Worm (Caenorhabditis elegans) whole organism, L4 larva: ENCODE measurements around the gene srh-216.

Experiments used
- F10B5.3 ChIP-seq: sonication (generic microtip); optimal IDR thresholded peaks from 2 replicates; lab custom pipeline; 2016; ENCODE audit warnings: mild to moderate bottlenecking, missing genetic modification characterization, missing compliant biosample characterization
- F44E2.7 ChIP-seq: fragments of 200-800 bp; sonication (Bioruptor generic); IDR thresholded peaks from 2 replicates; pipeline ENCODE4 v2.1.2; 2022; ENCODE audit warnings: missing genetic modification characterization, missing compliant biosample characterization
- R02D3.7 ChIP-seq: fragments of 150-350 bp; sonication (generic microtip); optimal IDR thresholded peaks from 3 replicates; lab custom pipeline; 2014; ENCODE audit warnings: missing biosample characterization, missing genetic modification characterization
- Y105C5A.15 ChIP-seq: fragments of 200-800 bp; sonication (Bioruptor generic); IDR thresholded peaks from 2 replicates; pipeline ENCODE4 v1.3.6; 2022; ENCODE audit warnings: missing genetic modification characterization, missing compliant biosample characterization
- ama-1 ChIP-seq: fragments of 150-350 bp; optimal IDR thresholded peaks from 2 replicates; lab custom pipeline; 2014; ENCODE audit warnings: inconsistent platforms, mixed read lengths
- arid-1 ChIP-seq: fragments of 200-800 bp; sonication (Bioruptor generic); conservative IDR thresholded peaks from 2 replicates; pipeline ENCODE4 v1.3.6; 2022; ENCODE audit warnings: missing genetic modification reagents, missing genetic modification characterization, missing compliant biosample characterization
- attf-4 ChIP-seq: sonication (generic microtip); optimal IDR thresholded peaks from 3 replicates; lab custom pipeline; 2017; ENCODE audit warnings: missing biosample characterization, missing genetic modification characterization
- ceh-28 ChIP-seq: fragments of 150-350 bp; optimal IDR thresholded peaks from 2 replicates; lab custom pipeline; 2014; ENCODE audit warnings: missing biosample characterization, missing genetic modification reagents, missing genetic modification characterization
- daf-12 ChIP-seq: fragments of 150-350 bp; optimal IDR thresholded peaks from 2 replicates; lab custom pipeline; 2014; ENCODE audit warnings: missing biosample characterization, missing genetic modification reagents, missing genetic modification characterization
- daf-19 ChIP-seq: fragments of 200-800 bp; sonication (Bioruptor generic); conservative IDR thresholded peaks from 2 replicates; pipeline ENCODE4 v1.3.6; 2022; ENCODE audit warnings: missing genetic modification characterization, missing compliant biosample characterization
- dmd-6 ChIP-seq: fragments of 200-800 bp; sonication (Bioruptor generic); IDR thresholded peaks from 2 replicates; pipeline ENCODE4 v1.3.6; 2022; ENCODE audit warnings: missing genetic modification reagents, missing genetic modification characterization, missing compliant biosample characterization
- dmd-8 ChIP-seq: fragments of 200-800 bp; sonication (Bioruptor generic); IDR thresholded peaks from 2 replicates; pipeline ENCODE4 v1.3.6; 2022; ENCODE audit warnings: missing genetic modification characterization, missing compliant biosample characterization
- dmd-9 ChIP-seq: fragments of 200-800 bp; sonication (Bioruptor generic); IDR thresholded peaks from 2 replicates; pipeline ENCODE4 v1.3.6; 2022; ENCODE audit warnings: missing genetic modification reagents, missing genetic modification characterization, missing compliant biosample characterization
- dve-1 ChIP-seq: sonication (generic microtip); optimal IDR thresholded peaks from 2 replicates; lab custom pipeline; 2017; ENCODE audit warnings: antibody characterized with exemption, mild to moderate bottlenecking, missing genetic modification characterization, missing compliant biosample characterization; ENCODE audit not compliant: insufficient read depth
- egl-43 ChIP-seq: fragments of 200-800 bp; sonication (Bioruptor generic); IDR thresholded peaks from 2 replicates; pipeline ENCODE4 v1.3.6; 2022; ENCODE audit warnings: missing genetic modification reagents, missing genetic modification characterization, missing compliant biosample characterization
- hlh-30 ChIP-seq: sonication (generic microtip); optimal IDR thresholded peaks from 2 replicates; lab custom pipeline; 2017; ENCODE audit warnings: antibody characterized with exemption, mild to moderate bottlenecking, missing genetic modification characterization, missing compliant biosample characterization; ENCODE audit not compliant: insufficient read depth
- hmg-1.1 ChIP-seq: fragments of 200-800 bp; sonication (Bioruptor generic); IDR thresholded peaks from 2 replicates; pipeline ENCODE4 v1.3.6; 2022; ENCODE audit warnings: missing genetic modification reagents, missing genetic modification characterization, missing compliant biosample characterization
- lin-39 ChIP-seq: fragments of 150-350 bp; optimal IDR thresholded peaks from 2 replicates; lab custom pipeline; 2014; ENCODE audit warnings: missing biosample characterization, missing genetic modification reagents, missing genetic modification characterization
- nhr-102 ChIP-seq: sonication (generic microtip); optimal IDR thresholded peaks from 2 replicates; lab custom pipeline; 2016; ENCODE audit warnings: mild to moderate bottlenecking, missing genetic modification characterization, moderate library complexity, missing compliant biosample characterization
- nhr-42 ChIP-seq: fragments of 200-800 bp; sonication (Bioruptor generic); IDR thresholded peaks from 2 replicates; pipeline ENCODE4 v1.3.6; 2022; ENCODE audit warnings: missing genetic modification characterization, missing compliant biosample characterization
- nhr-48 ChIP-seq: sonication (generic microtip); optimal IDR thresholded peaks from 2 replicates; lab custom pipeline; 2016; ENCODE audit warnings: mild to moderate bottlenecking, missing genetic modification characterization, missing compliant biosample characterization
- pqm-1 ChIP-seq: sonication (generic microtip); optimal IDR thresholded peaks from 2 replicates; lab custom pipeline; 2017; ENCODE audit warnings: missing biosample characterization, missing genetic modification characterization
- saeg-2 ChIP-seq: fragments of 200-800 bp; sonication (Bioruptor generic); IDR thresholded peaks from 2 replicates; pipeline ENCODE4 v1.3.6; 2022; ENCODE audit warnings: missing genetic modification reagents, missing genetic modification characterization, missing compliant biosample characterization
- tag-97 ChIP-seq: fragments of 200-800 bp; sonication (Bioruptor generic); IDR thresholded peaks from 2 replicates; pipeline ENCODE4 v1.3.6; 2022; ENCODE audit warnings: missing genetic modification characterization, missing compliant biosample characterization
- unc-62 ChIP-seq, 3 experiments: fragments of 150-350 bp in 1 of 3; sonication (generic microtip); optimal IDR thresholded peaks in 2 of 3; peaks in 1 of 3; 1 replicate in 1 of 3; 2 replicates in 2 of 3; lab custom pipeline; 2014 to 2017; ENCODE audit warnings: missing biosample characterization in 3 of 3, missing genetic modification characterization in 3 of 3, missing genetic modification reagents in 3 of 3, missing genotype in 1 of 3
- vab-7 ChIP-seq: fragments of 200-800 bp; sonication (Bioruptor generic); IDR thresholded peaks from 2 replicates; pipeline ENCODE4 v1.3.6; 2022; ENCODE audit warnings: missing genetic modification reagents, missing genetic modification characterization, missing compliant biosample characterization
- zag-1 ChIP-seq: fragments of 150-350 bp; optimal IDR thresholded peaks from 2 replicates; lab custom pipeline; 2014; ENCODE audit warnings: missing biosample characterization, missing genetic modification characterization

The srh-216 gene

ce11 chrV:16865404-16865803 lies 38.0 kb upstream of the srh-216 start, which contains the start of gene clec-28:
TSS of gene clec-28 (plus strand) at chrV:16865704.
- no peak for TF ChIP-seq Y105C5A.15 (GFP tag; lab: Robert Waterston, UW)
- TF ChIP-seq daf-12 (tag; lab: Kevin White, UChicago) = no peak
- TF ChIP-seq nhr-102 (tag; lab: Kevin White, UChicago) = no peak
- no peak for TF ChIP-seq R02D3.7 (tag; lab: Kevin White, UChicago)
- TF ChIP-seq zag-1 = no peak
- no peak for TF ChIP-seq nhr-48 (tag; lab: Kevin White, UChicago)

- TF ChIP-seq hmg-1.1 (GFP tag; lab: Robert Waterston, UW) = no peak
- no peak for TF ChIP-seq nhr-48 (tag; lab: Kevin White, UChicago)
- no peak for TF ChIP-seq vab-7 (GFP tag; lab: Robert Waterston, UW)
- TF ChIP-seq, all 104 proteins: peak for 0
Observed at ce11 chrV:16861719-16862118, 34.3 kb upstream of the srh-216 start, which contains the start of the genes clec-32 and clec-24. TSS of gene clec-32 (minus strand) at chrV:16861819. TSS of gene clec-24 (plus strand) at chrV:16862012.

ce11 chrV:16857977-16858479 lies 30.6 kb upstream of the srh-216 start, which contains the start of the genes clec-31 and clec-22:
TSS of gene clec-31 (minus strand) at chrV:16858077.
TSS of gene clec-22 (plus strand) at chrV:16858429.
- TF ChIP-seq nhr-42 (no peak), F10B5.3 (no peak), attf-4 (no peak), dmd-8 (no peak), unc-62 (GFP tag; optimal IDR thresholded peaks at IDR 0.05 in 1 of 2; lab: Kevin White, UChicago) (no peak), unc-62 (tag; optimal IDR thresholded peaks at IDR 0.05; lab: Kevin White, UChicago) (no peak), Y105C5A.15 (GFP tag; lab: Robert Waterston, UW) (no peak), pqm-1 (no peak), lin-39 (no peak), egl-43 (GFP tag; lab: Robert Waterston, UW) (no peak), dve-1 (tag; lab: Kevin White, UChicago) (no peak), daf-12 (tag; lab: Kevin White, UChicago) (no peak)
- TF ChIP-seq, all 104 proteins: peak for 0

ce11 chrV:16853956-16854683 lies 26.7 kb upstream of the srh-216 start, which contains the start of the genes clec-35 and clec-27:
TSS of gene clec-35 (minus strand) at chrV:16854056.
TSS of gene clec-27 (plus strand) at chrV:16854633.
- no peak for TF ChIP-seq tag-97

- TF ChIP-seq daf-12 (tag; lab: Kevin White, UChicago) = no peak
- TF ChIP-seq R02D3.7 (tag; lab: Kevin White, UChicago) = no peak
- no peak for TF ChIP-seq daf-19
- no peak for TF ChIP-seq dmd-9 (GFP tag; lab: Robert Waterston, UW)
- TF ChIP-seq saeg-2 (GFP tag; lab: Robert Waterston, UW) = no peak
- TF ChIP-seq hlh-30 (tag; lab: Kevin White, UChicago) = no peak
- no peak for TF ChIP-seq lin-39
- TF ChIP-seq dve-1 (tag; lab: Kevin White, UChicago) = no peak
- no peak for TF ChIP-seq arid-1 (GFP tag; lab: Robert Waterston, UW)
- TF ChIP-seq F44E2.7 = no peak
- TF ChIP-seq ama-1 (lab: Kevin White, UChicago) = no peak
- TF ChIP-seq ceh-28 = no peak
Observed at ce11 chrV:16852002-16852401, 24.6 kb upstream of the srh-216 start, which contains the start of gene clec-37. TSS of gene clec-37 (minus strand) at chrV:16852102.

ce11 chrV:16848498-16848897 lies 21.1 kb upstream of the srh-216 start, which contains the start of the genes clec-36 and clec-26:
TSS of gene clec-36 (minus strand) at chrV:16848598.
TSS of gene clec-26 (plus strand) at chrV:16848611.
- TF ChIP-seq unc-62 (GFP tag; optimal IDR thresholded peaks at IDR 0.05 in 1 of 2; lab: Kevin White, UChicago) (peak in 1 of 2 experiments; percentile 77), unc-62 (tag; optimal IDR thresholded peaks at IDR 0.05; lab: Kevin White, UChicago) (no peak), dmd-6 (GFP tag; lab: Robert Waterston, UW) (peak; percentile 38; the same call in 1 of the 2 replicates), ama-1 (lab: Kevin White, UChicago) (no peak)
